Fruit fly (Drosophila melanogaster) whole organism, prepupa: ENCODE results near the gene CG12535.

Experiments
- CG8319 ChIP-seq: fragments of 200-800 bp; sonication (Bioruptor generic); optimal IDR thresholded peaks from 3 replicates; lab custom pipeline; 2016; ENCODE audit warnings: missing biosample characterization, missing genetic modification characterization
- Ets21C ChIP-seq: fragments of 200-800 bp; sonication (Bioruptor generic); optimal IDR thresholded peaks from 3 replicates; lab custom pipeline; 2016; ENCODE audit warnings: missing biosample characterization, missing genetic modification characterization
- Lpt ChIP-seq: fragments of 200-800 bp; sonication (Bioruptor generic); optimal IDR thresholded peaks from 3 replicates; lab custom pipeline; 2016; ENCODE audit warnings: missing biosample characterization, missing genetic modification characterization
- fkh ChIP-seq: fragments of 200-800 bp; sonication (Bioruptor generic); optimal IDR thresholded peaks from 3 replicates; lab custom pipeline; 2017; ENCODE audit warnings: missing biosample characterization, mild to moderate bottlenecking, missing genetic modification characterization, moderate library complexity

DNA sequence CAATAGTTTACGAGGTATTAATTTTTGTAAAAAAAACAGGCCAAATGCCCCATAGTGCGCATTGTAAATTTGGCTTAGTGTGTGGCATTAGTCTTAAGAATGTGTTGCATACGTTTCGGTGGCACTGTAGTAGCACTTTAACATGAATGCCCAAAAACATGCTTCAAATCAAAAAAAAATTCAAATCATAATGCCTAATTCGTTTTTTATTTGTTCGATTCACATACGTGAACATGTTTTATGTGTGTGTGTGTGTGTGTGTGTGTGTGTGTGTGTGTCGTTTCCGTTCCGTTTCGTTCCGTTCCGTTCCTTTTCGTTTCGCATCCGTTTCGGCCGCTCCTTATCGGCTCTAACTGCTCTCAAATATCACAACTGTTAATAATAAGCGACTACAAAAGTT is 16.8 kb upstream of the CG12535 start:
- no peak for TF ChIP-seq Ets21C (GFP tag; lab: Kevin White, UChicago)
- no peak for TF ChIP-seq CG8319
- no peak for TF ChIP-seq fkh (GFP tag; lab: Kevin White, UChicago)
- TF ChIP-seq Lpt (GFP tag; lab: Kevin White, UChicago) = no peak
